7 fruit fly cellular contexts compared by ENCODE assay signal in the genomic region with DNA sequence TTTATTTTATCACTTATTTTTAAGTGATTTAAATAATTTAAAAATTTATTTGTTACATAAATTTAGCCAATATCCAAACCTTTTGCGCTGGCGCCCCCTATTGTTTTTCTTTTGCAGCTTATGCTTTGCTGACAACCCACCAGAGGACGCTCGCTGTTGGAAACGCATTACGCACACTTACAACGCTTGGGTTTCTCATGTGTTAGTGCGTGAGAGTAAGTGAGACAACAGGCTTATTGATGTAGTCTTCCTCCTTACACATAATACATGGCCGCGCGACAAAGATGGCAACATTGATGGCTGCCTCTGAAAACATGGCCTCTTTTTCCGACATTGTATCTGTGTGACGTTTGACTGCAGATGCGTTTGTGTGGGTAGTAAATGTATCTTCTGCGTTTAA.
TF ChIP-seq lines count a peak whose summit lies in the region.

No protein-coding gene starts in this region.

- TF ChIP-seq CTCF in S2 (optimal IDR thresholded peaks at IDR 0.05; lab: Kevin White, UChicago), result peak; percentile 98
- TF ChIP-seq CTCF in whole organism, embryonic (GFP tag; optimal IDR thresholded peaks at IDR 0.05; lab: Kevin White, UChicago), result peak; percentile 98

TF ChIP-seq in whole organism, 6 proteins besides CTCF, POLR2A, EP300 and RAD21:
- TF ChIP-seq pan (optimal IDR thresholded peaks at IDR 0.05; lab: Kevin White, UChicago), result no peak
- peak; percentile 77 for TF ChIP-seq CG8478 (optimal IDR thresholded peaks at IDR 0.05; lab: Kevin White, UChicago)

TF ChIP-seq in whole organism, adult, 20 proteins besides CTCF, POLR2A, EP300 and RAD21 (continues in another document):
- TF ChIP-seq CG14711 (tag; optimal IDR thresholded peaks at IDR 0.05; lab: Kevin White, UChicago) (no peak), bab1 (GFP tag; optimal IDR thresholded peaks at IDR 0.05; lab: Kevin White, UChicago) (no peak), ovo (GFP tag; optimal IDR thresholded peaks at IDR 0.05; lab: Kevin White, UChicago) (peak; percentile 2), cnc (optimal IDR thresholded peaks at IDR 0.05; lab: Kevin White, UChicago) (no peak), pad (GFP tag; optimal IDR thresholded peaks at IDR 0.05; lab: Kevin White, UChicago) (peak; percentile 80), CG7045 (GFP tag; optimal IDR thresholded peaks at IDR 0.05; lab: Kevin White, UChicago) (no peak), Crg-1 (GFP tag; optimal IDR thresholded peaks at IDR 0.05; lab: Kevin White, UChicago) (no peak), Hr96 (GFP tag; optimal IDR thresholded peaks at IDR 0.05; lab: Kevin White, UChicago) (peak; percentile 1), CG33017 (tag; optimal IDR thresholded peaks at IDR 0.05; lab: Kevin White, UChicago) (no peak), kay (GFP tag; lab: Kevin White, UChicago; ENCODE audit: borderline replicate concordance) (peak; percentile 63), CG11617 (GFP tag; optimal IDR thresholded peaks at IDR 0.05; lab: Kevin White, UChicago) (no peak), toe (GFP tag; optimal IDR thresholded peaks at IDR 0.05; lab: Kevin White, UChicago) (peak; percentile 5), cic (GFP tag; optimal IDR thresholded peaks at IDR 0.05; lab: Kevin White, UChicago) (no peak), CG12768 (GFP tag; optimal IDR thresholded peaks at IDR 0.05; lab: Kevin White, UChicago) (no peak), CG5204 (GFP tag; optimal IDR thresholded peaks at IDR 0.05; lab: Kevin White, UChicago) (no peak), Clk (GFP tag; optimal IDR thresholded peaks at IDR 0.05; lab: Kevin White, UChicago) (no peak), CG7101 (tag; optimal IDR thresholded peaks at IDR 0.05; lab: Kevin White, UChicago) (no peak)

TF ChIP-seq in whole organism, embryonic, 481 proteins besides CTCF, POLR2A, EP300 and RAD21 (continues in another document):
- TF ChIP-seq CG13894 (tag; optimal IDR thresholded peaks at IDR 0.05; lab: Kevin White, UChicago) (peak; percentile 11), CG8089 (GFP tag; optimal IDR thresholded peaks at IDR 0.05; lab: Kevin White, UChicago) (peak; percentile 26), knrl (GFP tag; IDR thresholded peaks at IDR 0.05; lab: Robert Waterston, UW; ENCODE audit: partially characterized antibody) (peak; percentile 32; the same call in 1 of the 3 replicates), CG6765 (GFP tag; optimal IDR thresholded peaks at IDR 0.05; lab: Kevin White, UChicago) (no peak), fd102C (GFP tag; optimal IDR thresholded peaks at IDR 0.05; lab: Kevin White, UChicago) (peak; percentile 52), Nf-YB (GFP tag; optimal IDR thresholded peaks at IDR 0.05; lab: Kevin White, UChicago) (peak; percentile 94), CG4617 (GFP tag; optimal IDR thresholded peaks at IDR 0.05; lab: Kevin White, UChicago; ENCODE audit: borderline replicate concordance) (peak; percentile 28), CG9876 (GFP tag; optimal IDR thresholded peaks at IDR 0.05; lab: Kevin White, UChicago) (peak; percentile 25), CG3407 (GFP tag; optimal IDR thresholded peaks at IDR 0.05; lab: Kevin White, UChicago) (no peak), CG34376 (GFP tag; optimal IDR thresholded peaks at IDR 0.05; lab: Kevin White, UChicago) (no peak), CG13287 (GFP tag; IDR thresholded peaks at IDR 0.05; lab: Robert Waterston, UW; ENCODE audit: partially characterized antibody) (no peak; the same call in 1 of the 2 replicates), CG17802 (tag; optimal IDR thresholded peaks at IDR 0.05; lab: Kevin White, UChicago) (no peak), Hr51 (GFP tag; optimal IDR thresholded peaks at IDR 0.05; lab: Kevin White, UChicago) (peak; percentile 70 to 88), az2 (GFP tag; optimal IDR thresholded peaks at IDR 0.05; lab: Kevin White, UChicago) (peak; percentile 79), Mad (GFP tag; optimal IDR thresholded peaks at IDR 0.05; lab: Kevin White, UChicago) (peak; percentile 62), Atf6 (GFP tag; IDR thresholded peaks at IDR 0.05; lab: Robert Waterston, UW) (peak; percentile 42)

TF ChIP-seq in whole organism, prepupa, 60 proteins besides CTCF, POLR2A, EP300 and RAD21 (continues in another document):
- peak; percentile 11 for TF ChIP-seq Sox15 (GFP tag; optimal IDR thresholded peaks at IDR 0.05; lab: Kevin White, UChicago)
- no peak for TF ChIP-seq ss (GFP tag; optimal IDR thresholded peaks at IDR 0.05; lab: Kevin White, UChicago)
- peak; percentile 27 for TF ChIP-seq Ets96B (tag; optimal IDR thresholded peaks at IDR 0.05; lab: Kevin White, UChicago)
- TF ChIP-seq fd59A (GFP tag; optimal IDR thresholded peaks at IDR 0.05; lab: Kevin White, UChicago), result no peak
- peak; percentile 52 for TF ChIP-seq CG31627 (GFP tag; optimal IDR thresholded peaks at IDR 0.05; lab: Kevin White, UChicago)
- TF ChIP-seq Sox102F (GFP tag; optimal IDR thresholded peaks at IDR 0.05; lab: Kevin White, UChicago), result no peak
- peak; percentile 14; the same call in 1 of the 2 replicates for TF ChIP-seq Gug (GFP tag; IDR thresholded peaks at IDR 0.05; lab: Robert Waterston, UW)
- peak; percentile 13 for TF ChIP-seq Hr4 (GFP tag; optimal IDR thresholded peaks at IDR 0.05; lab: Kevin White, UChicago)
- no peak for TF ChIP-seq CG15336 (GFP tag; IDR thresholded peaks at IDR 0.05; lab: Robert Waterston, UW)
- TF ChIP-seq Eip93F (GFP tag; optimal IDR thresholded peaks at IDR 0.05; lab: Kevin White, UChicago), result no peak
- peak; percentile 39 for TF ChIP-seq net (GFP tag; optimal IDR thresholded peaks at IDR 0.05; lab: Kevin White, UChicago)
- TF ChIP-seq OdsH (GFP tag; optimal IDR thresholded peaks at IDR 0.05; lab: Kevin White, UChicago), result peak; percentile 29
- TF ChIP-seq fkh (GFP tag; optimal IDR thresholded peaks at IDR 0.05; lab: Kevin White, UChicago), result no peak
- peak; percentile 40 for TF ChIP-seq cyc (GFP tag; optimal IDR thresholded peaks at IDR 0.05; lab: Kevin White, UChicago)
- peak; percentile 22 for TF ChIP-seq vri (GFP tag; optimal IDR thresholded peaks at IDR 0.05; lab: Kevin White, UChicago)
- TF ChIP-seq CG7368 (GFP tag; optimal IDR thresholded peaks at IDR 0.05; lab: Kevin White, UChicago), result peak; percentile 55
- TF ChIP-seq CG8632 (GFP tag; optimal IDR thresholded peaks at IDR 0.05; lab: Kevin White, UChicago), result no peak
- peak; percentile 12 for TF ChIP-seq CG6792 (GFP tag; optimal IDR thresholded peaks at IDR 0.05; lab: Kevin White, UChicago)

TF ChIP-seq in whole organism, pupa, 21 proteins besides CTCF, POLR2A, EP300 and RAD21:
- TF ChIP-seq CG12605 (GFP tag; IDR thresholded peaks at IDR 0.05; lab: Robert Waterston, UW) (no peak), Pif1A (GFP tag; optimal IDR thresholded peaks at IDR 0.05; lab: Kevin White, UChicago) (peak; percentile 15), D1 (tag; optimal IDR thresholded peaks at IDR 0.05; lab: Kevin White, UChicago) (peak; percentile 21), CG8159 (tag; optimal IDR thresholded peaks at IDR 0.05; lab: Kevin White, UChicago) (peak; percentile 31), CG15710 (tag; optimal IDR thresholded peaks at IDR 0.05; lab: Kevin White, UChicago) (peak; percentile 18), CG14655 (GFP tag; optimal IDR thresholded peaks at IDR 0.05; lab: Kevin White, UChicago) (no peak), rn (GFP tag; IDR thresholded peaks at IDR 0.05; lab: Robert Waterston, UW) (peak; percentile 48; the same call in 1 of the 2 replicates), fd96Ca (GFP tag; IDR thresholded peaks at IDR 0.05; lab: Robert Waterston, UW) (peak; percentile 39; the same call in 1 of the 3 replicates), Pif1B (GFP tag; optimal IDR thresholded peaks at IDR 0.05; lab: Kevin White, UChicago) (no peak), CG9948 (tag; optimal IDR thresholded peaks at IDR 0.05; lab: Kevin White, UChicago) (no peak), Snoo (tag; optimal IDR thresholded peaks at IDR 0.05; lab: Kevin White, UChicago) (peak; percentile 42)

TF ChIP-seq in whole organism, wandering third instar larva, 38 proteins besides CTCF, POLR2A, EP300 and RAD21 (continues in another document):
- peak; percentile 37 for TF ChIP-seq HLH106 (tag; optimal IDR thresholded peaks at IDR 0.05; lab: Kevin White, UChicago)
- TF ChIP-seq Vsx2 (GFP tag; optimal IDR thresholded peaks at IDR 0.05; lab: Kevin White, UChicago; ENCODE audit: partially characterized antibody), result peak; percentile 25
- TF ChIP-seq CG9705 (GFP tag; optimal IDR thresholded peaks at IDR 0.05; lab: Kevin White, UChicago), result no peak
- no peak for TF ChIP-seq Dfd (GFP tag; optimal IDR thresholded peaks at IDR 0.05; lab: Kevin White, UChicago)
- no peak for TF ChIP-seq Abd-B (GFP tag; optimal IDR thresholded peaks at IDR 0.05; lab: Kevin White, UChicago)
- no peak for TF ChIP-seq Mio (GFP tag; optimal IDR thresholded peaks at IDR 0.05; lab: Kevin White, UChicago)
- no peak for TF ChIP-seq woc (GFP tag; optimal IDR thresholded peaks at IDR 0.05; lab: Kevin White, UChicago)
- peak; percentile 3 for TF ChIP-seq ey (GFP tag; optimal IDR thresholded peaks at IDR 0.05; lab: Kevin White, UChicago)
- TF ChIP-seq lola (GFP tag; optimal IDR thresholded peaks at IDR 0.05; lab: Kevin White, UChicago), result no peak
- peak; percentile 42 for TF ChIP-seq OdsH (GFP tag; optimal IDR thresholded peaks at IDR 0.05; lab: Kevin White, UChicago)
- peak; percentile 29 for TF ChIP-seq br (GFP tag; optimal IDR thresholded peaks at IDR 0.05; lab: Kevin White, UChicago)
- peak; percentile 50 for TF ChIP-seq Hnf4 (GFP tag; optimal IDR thresholded peaks at IDR 0.05; lab: Kevin White, UChicago)
- no peak for TF ChIP-seq Sp1 (GFP tag; optimal IDR thresholded peaks at IDR 0.05; lab: Kevin White, UChicago)
- no peak for TF ChIP-seq Hr78 (GFP tag; optimal IDR thresholded peaks at IDR 0.05; lab: Kevin White, UChicago)
- TF ChIP-seq foxo (GFP tag; optimal IDR thresholded peaks at IDR 0.05; lab: Kevin White, UChicago), result peak in 1 of 2 experiments; percentile 32
- no peak for TF ChIP-seq pan (optimal IDR thresholded peaks at IDR 0.05; lab: Kevin White, UChicago)
- TF ChIP-seq brk (GFP tag; optimal IDR thresholded peaks at IDR 0.05; lab: Kevin White, UChicago), result no peak
- peak; percentile 78 for TF ChIP-seq Myc (optimal IDR thresholded peaks at IDR 0.05; lab: Kevin White, UChicago)
- TF ChIP-seq sv (GFP tag; optimal IDR thresholded peaks at IDR 0.05; lab: Kevin White, UChicago), result peak; percentile 24
- TF ChIP-seq jim (GFP tag; optimal IDR thresholded peaks at IDR 0.05; lab: Kevin White, UChicago), result no peak
- peak; percentile 50 for TF ChIP-seq psq (GFP tag; optimal IDR thresholded peaks at IDR 0.05; lab: Kevin White, UChicago)
- peak; percentile 39 for TF ChIP-seq tai (GFP tag; optimal IDR thresholded peaks at IDR 0.05; lab: Kevin White, UChicago)
- TF ChIP-seq Jra (GFP tag; optimal IDR thresholded peaks at IDR 0.05; lab: Kevin White, UChicago), result peak; percentile 18
- peak; percentile 87 for TF ChIP-seq N (GFP tag; optimal IDR thresholded peaks at IDR 0.05; lab: Kevin White, UChicago)
- no peak for TF ChIP-seq CrebA (GFP tag; optimal IDR thresholded peaks at IDR 0.05; lab: Kevin White, UChicago; ENCODE audit: borderline replicate concordance)
- peak; percentile 44 for TF ChIP-seq rgr (GFP tag; optimal IDR thresholded peaks at IDR 0.05; lab: Kevin White, UChicago)
- TF ChIP-seq h (GFP tag; optimal IDR thresholded peaks at IDR 0.05; lab: Kevin White, UChicago), result peak; percentile 24
- no peak for TF ChIP-seq usp (GFP tag; optimal IDR thresholded peaks at IDR 0.05; lab: Kevin White, UChicago)
